Worm (Caenorhabditis elegans): Measurements from ENCODE around the gene H08J19.1.

ce11 chrX:15630340-15630739 lies 12.4 kb upstream of the H08J19.1 start, which contains the start of gene K09E9.4:
- TF ChIP-seq nhr-80 (tag; optimal IDR thresholded peaks at IDR 0.05) (no peak), sea-2 (GFP tag; IDR thresholded peaks at IDR 0.05) (no peak), lir-1 (GFP tag; conservative IDR thresholded peaks at IDR 0.05) (no peak), ama-1 (optimal IDR thresholded peaks at IDR 0.05) (no peak), ama-1 (GFP tag; optimal IDR thresholded peaks at IDR 0.05) (no peak), lin-54 (GFP tag; optimal IDR thresholded peaks at IDR 0.05) (no peak), F49E8.2 (tag; optimal IDR thresholded peaks at IDR 0.05; ENCODE audit: insufficient read depth) (no peak), K11D2.4 (GFP tag; IDR thresholded peaks at IDR 0.05) (no peak), ztf-6 (GFP tag; IDR thresholded peaks at IDR 0.05) (no peak)
